Fruit fly (Drosophila melanogaster): ENCODE data around the gene CG34367.
A peak's percentile ranks its signal among the peaks of the same experiment; 100 is the strongest.

The CG34367 gene

dm6 chr2L:10381890-10382450 is 28.3 kb upstream of the CG34367 start, which contains the start of gene CG5096 (continued):
- TF ChIP-seq Taf1 (GFP tag; IDR thresholded peaks at IDR 0.05), result peak; percentile 82
- peak; percentile 87 for TF ChIP-seq Dip3 (GFP tag; optimal IDR thresholded peaks at IDR 0.05)
- TF ChIP-seq Elba2 (GFP tag; optimal IDR thresholded peaks at IDR 0.05), result no peak
- no peak for TF ChIP-seq HmgD (GFP tag; optimal IDR thresholded peaks at IDR 0.05)
- peak; percentile 95 for TF ChIP-seq CG12769 (tag; optimal IDR thresholded peaks at IDR 0.05)
- no peak for TF ChIP-seq CG7745 (tag; optimal IDR thresholded peaks at IDR 0.05)
- TF ChIP-seq D19A (tag; optimal IDR thresholded peaks at IDR 0.05), result peak; percentile 96
- TF ChIP-seq CG8924 (tag; optimal IDR thresholded peaks at IDR 0.05), result peak; percentile 94
- no peak for TF ChIP-seq cad (GFP tag; optimal IDR thresholded peaks at IDR 0.05)
- TF ChIP-seq Spps (tag; optimal IDR thresholded peaks at IDR 0.05), result peak; percentile 67
- TF ChIP-seq CG18599 (GFP tag; optimal IDR thresholded peaks at IDR 0.05), result peak; percentile 97
- TF ChIP-seq gsb-n (tag; optimal IDR thresholded peaks at IDR 0.05), result peak; percentile 72
- peak; percentile 33 for TF ChIP-seq NC2α (GFP tag; optimal IDR thresholded peaks at IDR 0.05)
- TF ChIP-seq MTF-1 (GFP tag; optimal IDR thresholded peaks at IDR 0.05; ENCODE audit: borderline replicate concordance), result peak; percentile 60
- TF ChIP-seq shn (GFP tag; optimal IDR thresholded peaks at IDR 0.05), result peak; percentile 18
- TF ChIP-seq Atf3 (GFP tag; optimal IDR thresholded peaks at IDR 0.05), result peak; percentile 37
- no peak for TF ChIP-seq bbx (GFP tag; IDR thresholded peaks at IDR 0.05; ENCODE audit: partially characterized antibody)
- peak; percentile 79 for TF ChIP-seq az2 (GFP tag; optimal IDR thresholded peaks at IDR 0.05)
- TF ChIP-seq pfk (GFP tag; optimal IDR thresholded peaks at IDR 0.05), result no peak
- no peak for TF ChIP-seq Rx (GFP tag; IDR thresholded peaks at IDR 0.05)
- peak; percentile 83 for TF ChIP-seq Side (GFP tag; optimal IDR thresholded peaks at IDR 0.05)
- peak; percentile 81 for TF ChIP-seq ems (GFP tag; optimal IDR thresholded peaks at IDR 0.05)
- peak; percentile 57 for TF ChIP-seq CG18011 (GFP tag; optimal IDR thresholded peaks at IDR 0.05)
- no peak for TF ChIP-seq CG42726 (GFP tag; IDR thresholded peaks at IDR 0.05; ENCODE audit: partially characterized antibody)
- TF ChIP-seq CG15479 (GFP tag; optimal IDR thresholded peaks at IDR 0.05), result no peak
- TF ChIP-seq ERR (GFP tag; optimal IDR thresholded peaks at IDR 0.05), result peak; percentile 77
- TF ChIP-seq CG13775 (GFP tag; optimal IDR thresholded peaks at IDR 0.05), result peak; percentile 70
- peak; percentile 94 for TF ChIP-seq CG7839 (tag; optimal IDR thresholded peaks at IDR 0.05)
- peak; percentile 78 for TF ChIP-seq CG5180 (GFP tag; optimal IDR thresholded peaks at IDR 0.05)
- TF ChIP-seq Deaf1 (tag; optimal IDR thresholded peaks at IDR 0.05), result peak; percentile 75
- TF ChIP-seq H2.0 (GFP tag; IDR thresholded peaks at IDR 0.05), result peak; percentile 79
- TF ChIP-seq br (optimal IDR thresholded peaks at IDR 0.05), result no peak
- peak; percentile 78 to 79 for TF ChIP-seq Pdp1 (GFP tag; optimal IDR thresholded peaks at IDR 0.05)
- peak; percentile 89 for TF ChIP-seq Ptx1 (GFP tag; IDR thresholded peaks at IDR 0.05)
- peak; percentile 97 for TF ChIP-seq CG2678 (tag; optimal IDR thresholded peaks at IDR 0.05)
- peak; percentile 85 for TF ChIP-seq ind (GFP tag; optimal IDR thresholded peaks at IDR 0.05)
- peak; percentile 45 for TF ChIP-seq CG17802 (tag; optimal IDR thresholded peaks at IDR 0.05)
- peak; percentile 53; the same call in 1 of the 2 replicates for TF ChIP-seq bowl (GFP tag; IDR thresholded peaks at IDR 0.05)
- no peak for TF ChIP-seq Trl (optimal IDR thresholded peaks at IDR 0.05)
- TF ChIP-seq Trl (GFP tag; optimal IDR thresholded peaks at IDR 0.05), result peak; percentile 74
- peak; percentile 83 for TF ChIP-seq CG34376 (GFP tag; optimal IDR thresholded peaks at IDR 0.05)
- no peak; the same call in 1 of the 2 replicates for TF ChIP-seq CG8765 (GFP tag; IDR thresholded peaks at IDR 0.05)
- TF ChIP-seq ranshi (GFP tag; IDR thresholded peaks at IDR 0.05), result peak; percentile 91; the same call in 1 of the 2 replicates
- peak; percentile 72 for TF ChIP-seq CG8281 (tag; optimal IDR thresholded peaks at IDR 0.05)
- peak; percentile 69 for TF ChIP-seq Nf-YC (tag; optimal IDR thresholded peaks at IDR 0.05)
- no peak for TF ChIP-seq zen2 (GFP tag; IDR thresholded peaks at IDR 0.05; ENCODE audit: partially characterized antibody)
- TF ChIP-seq dysf (GFP tag; IDR thresholded peaks at IDR 0.05), result peak; percentile 90
- TF ChIP-seq CG8359 (GFP tag; optimal IDR thresholded peaks at IDR 0.05; ENCODE audit: borderline replicate concordance), result peak; percentile 49
- TF ChIP-seq wdn (GFP tag; IDR thresholded peaks at IDR 0.05), result peak; percentile 79
- peak; percentile 82 for TF ChIP-seq CG8388 (GFP tag; optimal IDR thresholded peaks at IDR 0.05)

All from whole organism, embryonic.